Fruit fly (Drosophila melanogaster) whole organism: Measurements from ENCODE around the gene CG45073.

Experiments used
- CG8478 ChIP-seq: fragments of >200 bp; optimal IDR thresholded peaks from 2 replicates; lab custom pipeline; 2018; ENCODE audit warnings: inconsistent platforms
- Dll ChIP-seq: fragments of >200 bp; optimal IDR thresholded peaks from 2 replicates; lab custom pipeline; 2017
- EcR ChIP-seq, 2 experiments: fragments of >200 bp; optimal IDR thresholded peaks; 2 replicates each; lab custom pipeline; 2017; ENCODE audit warnings: missing biosample characterization in 2 of 2, missing genetic modification characterization in 2 of 2, missing genetic modification reagents in 2 of 2
- pan ChIP-seq: fragments of >200 bp; optimal IDR thresholded peaks from 2 replicates; lab custom pipeline; 2017
- psq ChIP-seq: fragments of >200 bp; optimal IDR thresholded peaks from 2 replicates; lab custom pipeline; 2017
- usp ChIP-seq: fragments of >200 bp; optimal IDR thresholded peaks from 2 replicates; lab custom pipeline; 2017; ENCODE audit warnings: missing biosample characterization, missing genetic modification characterization, mixed read lengths

Gene CG45073

DNA sequence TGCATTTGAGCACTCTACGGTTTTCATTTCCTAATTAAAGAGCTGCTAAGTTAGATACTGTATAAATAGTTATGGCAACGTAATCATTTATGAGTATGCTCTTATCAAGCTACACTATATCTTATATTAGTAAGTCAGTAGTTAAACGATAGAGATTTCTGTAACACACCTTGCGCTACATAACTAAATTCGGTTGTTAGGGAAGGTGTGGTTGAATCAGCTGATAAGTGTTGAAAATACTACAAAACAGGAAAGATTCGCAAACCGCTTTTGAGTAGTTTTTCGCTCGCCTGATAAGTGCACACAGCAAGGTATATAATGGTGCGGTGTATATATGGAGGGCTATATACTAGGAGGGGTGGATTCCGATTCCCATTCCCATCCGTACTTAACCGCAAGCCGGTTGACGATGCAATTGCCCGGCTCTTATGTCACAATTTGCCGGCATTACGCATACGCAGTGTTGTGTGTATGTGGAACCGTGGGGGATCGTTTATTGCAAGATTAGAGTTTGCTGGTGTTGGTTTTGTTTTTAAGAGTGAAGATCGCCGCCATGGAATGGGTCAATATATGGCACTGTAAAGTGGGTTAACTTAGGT lies 19.5 kb downstream of the CG45073 start:
- TF ChIP-seq psq: no peak
- TF ChIP-seq CG8478 (lab: Kevin White, UChicago): no peak
- no peak for TF ChIP-seq Dll (lab: Kevin White, UChicago)
- TF ChIP-seq usp (GFP tag; lab: Kevin White, UChicago): no peak
- TF ChIP-seq pan (lab: Kevin White, UChicago): no peak
- TF ChIP-seq EcR (GFP tag; optimal IDR thresholded peaks at IDR 0.05; lab: Kevin White, UChicago): no peak

DNA sequence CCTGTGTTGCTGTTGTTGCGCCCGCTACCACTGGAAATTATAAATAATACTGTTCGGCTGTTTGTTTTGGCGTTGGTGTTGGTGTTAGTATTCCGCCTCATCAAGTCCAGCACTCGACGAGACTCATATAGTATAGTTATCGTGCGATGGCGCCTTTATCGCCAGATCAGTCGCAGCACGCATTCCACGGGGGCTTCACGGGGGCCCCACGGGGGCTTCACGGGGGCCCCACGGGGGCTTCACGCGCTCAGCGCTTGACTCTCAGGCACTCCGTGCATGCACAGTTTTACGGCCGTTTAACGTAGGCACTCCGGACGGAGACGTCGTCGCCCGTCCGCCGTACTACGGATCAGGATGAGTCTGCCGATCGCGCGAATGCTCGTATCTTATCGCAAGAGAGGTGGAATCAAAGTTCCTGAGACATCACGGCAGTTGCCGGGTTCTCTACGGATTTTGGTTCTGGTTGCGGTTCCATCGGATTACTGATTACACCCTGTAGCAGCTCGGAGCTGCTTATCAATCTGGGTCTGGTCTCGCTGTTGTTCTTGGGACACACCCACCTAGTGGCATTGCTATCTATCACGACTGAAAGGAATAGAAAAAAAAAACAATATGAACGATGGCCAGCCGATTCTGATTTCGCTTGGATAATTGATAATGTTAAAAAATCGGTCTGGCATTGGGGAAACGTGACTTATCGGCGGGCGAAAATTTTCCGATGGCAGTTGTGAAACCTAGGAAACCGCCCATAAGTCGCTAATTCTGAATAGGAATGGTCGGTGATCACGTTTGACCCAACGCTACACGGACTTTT lies 21.5 kb downstream of the CG45073 start:
- no peak for TF ChIP-seq pan (lab: Kevin White, UChicago)
- no peak for TF ChIP-seq usp (GFP tag; lab: Kevin White, UChicago)
- no peak for TF ChIP-seq Dll (lab: Kevin White, UChicago)
- TF ChIP-seq psq: no peak
- TF ChIP-seq CG8478 (lab: Kevin White, UChicago): no peak
- no peak for TF ChIP-seq EcR (GFP tag; optimal IDR thresholded peaks at IDR 0.05; lab: Kevin White, UChicago)

DNA sequence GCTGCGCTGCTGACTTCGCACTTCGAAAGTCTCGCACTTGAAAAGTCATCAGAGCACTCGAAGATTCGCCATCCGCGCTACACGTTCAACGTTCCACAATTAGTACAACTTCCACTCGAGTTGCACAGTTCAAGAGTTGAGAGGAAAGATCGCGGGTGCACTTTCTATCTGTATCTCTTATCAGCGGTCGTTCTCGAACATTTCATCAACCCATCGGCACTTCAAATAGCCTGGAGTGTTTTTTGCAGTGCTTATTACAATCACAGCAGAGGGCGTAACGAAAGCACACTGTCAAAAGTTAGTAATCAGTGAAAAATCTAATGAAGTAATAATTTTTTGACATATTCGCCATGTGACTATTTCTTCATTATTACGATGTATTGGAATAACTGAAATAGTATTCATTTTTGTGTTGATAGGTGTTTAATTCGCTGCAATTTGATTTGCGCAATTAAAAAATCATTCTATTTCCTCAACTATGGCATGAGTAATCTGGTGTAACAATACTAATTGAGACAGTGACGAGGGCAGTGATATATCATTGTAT lies 23.1 kb downstream of the CG45073 start:
- TF ChIP-seq pan (lab: Kevin White, UChicago) (no peak), CG8478 (lab: Kevin White, UChicago) (no peak), usp (GFP tag; lab: Kevin White, UChicago) (no peak), psq (no peak), Dll (lab: Kevin White, UChicago) (no peak), EcR (GFP tag; optimal IDR thresholded peaks at IDR 0.05; lab: Kevin White, UChicago) (no peak)

DNA sequence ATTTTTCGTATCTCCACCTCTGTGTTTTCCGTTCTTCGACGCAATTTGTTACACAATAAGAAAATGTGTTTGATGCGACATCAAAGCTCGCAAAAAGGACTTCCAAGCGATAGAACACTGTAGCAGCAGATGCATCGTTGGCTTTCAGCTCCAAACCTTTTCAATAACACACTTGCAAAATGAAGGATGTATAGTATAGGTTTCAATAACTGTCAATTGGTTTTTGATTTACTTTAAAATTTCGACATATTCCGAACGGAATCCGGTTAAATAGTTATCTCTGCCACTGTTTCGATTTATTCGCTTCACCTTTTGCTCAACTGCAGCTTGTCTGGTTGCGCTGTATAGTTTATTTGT lies 23.6 kb downstream of the CG45073 start:
- no peak for TF ChIP-seq usp (GFP tag; lab: Kevin White, UChicago)

DNA sequence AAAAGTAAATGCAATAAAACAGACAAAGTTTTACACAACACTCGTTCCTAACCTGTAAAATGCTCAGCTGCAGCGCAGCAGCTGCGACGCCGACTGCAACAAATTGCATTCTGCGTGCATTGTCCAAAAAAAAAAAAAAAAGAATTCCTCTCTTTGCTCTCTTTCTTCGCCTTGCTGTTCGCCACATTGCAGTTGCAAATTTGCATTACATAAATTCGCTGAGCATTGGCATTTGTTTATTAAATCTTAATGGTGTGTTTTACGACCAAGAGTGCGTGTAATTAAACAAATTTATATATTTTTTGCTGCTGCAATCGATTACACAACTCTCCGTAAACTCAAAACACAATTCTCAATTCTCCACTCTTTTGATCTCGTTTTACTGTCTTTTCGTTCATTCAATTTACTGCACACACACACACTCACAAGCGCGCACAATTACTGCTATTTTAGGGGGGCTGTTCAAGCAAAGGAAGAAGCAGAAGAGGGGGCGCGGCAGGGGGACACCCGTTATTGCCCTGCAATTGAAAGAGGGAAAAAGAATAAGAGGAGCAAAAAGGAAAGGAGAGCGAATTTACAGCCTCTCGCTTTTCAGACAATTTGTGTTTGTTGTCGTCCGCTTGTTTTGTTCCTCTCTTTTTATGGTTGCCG lies 24.1 kb downstream of the CG45073 start:
- TF ChIP-seq usp (GFP tag; lab: Kevin White, UChicago) (no peak), EcR (GFP tag; optimal IDR thresholded peaks at IDR 0.05; lab: Kevin White, UChicago) (no peak), CG8478 (lab: Kevin White, UChicago) (no peak), pan (lab: Kevin White, UChicago) (no peak), psq (no peak), Dll (lab: Kevin White, UChicago) (no peak)

DNA sequence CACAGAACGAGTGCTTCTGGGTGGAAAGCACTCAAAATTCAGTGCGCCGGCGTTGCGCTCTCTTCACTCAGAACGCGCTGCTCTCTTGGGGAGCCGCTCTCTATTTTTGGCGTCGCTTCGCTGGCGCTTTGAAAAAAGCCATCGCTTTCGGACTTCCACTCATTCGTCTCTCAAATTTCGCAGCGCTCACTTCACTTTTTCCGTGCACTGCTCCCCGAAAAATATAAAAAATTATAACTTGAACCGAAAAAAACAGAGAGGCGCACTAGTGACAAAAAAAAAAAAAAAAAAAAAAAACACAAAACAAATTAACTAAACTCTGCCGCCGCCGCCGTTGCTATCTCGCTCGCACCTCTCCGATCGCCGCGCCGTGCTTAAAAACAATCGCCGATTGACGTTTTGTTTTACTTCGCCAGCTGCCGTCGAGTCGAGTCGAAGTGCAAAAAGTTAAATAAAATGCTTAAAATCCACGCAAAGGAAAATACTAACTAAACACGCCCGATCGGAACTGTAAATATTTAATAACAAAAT lies 25.1 kb downstream of the CG45073 start:
- no peak for TF ChIP-seq usp (GFP tag; lab: Kevin White, UChicago)
- TF ChIP-seq psq: no peak
- peak; percentile 98 for TF ChIP-seq Dll (lab: Kevin White, UChicago)
- TF ChIP-seq CG8478 (lab: Kevin White, UChicago): no peak

DNA sequence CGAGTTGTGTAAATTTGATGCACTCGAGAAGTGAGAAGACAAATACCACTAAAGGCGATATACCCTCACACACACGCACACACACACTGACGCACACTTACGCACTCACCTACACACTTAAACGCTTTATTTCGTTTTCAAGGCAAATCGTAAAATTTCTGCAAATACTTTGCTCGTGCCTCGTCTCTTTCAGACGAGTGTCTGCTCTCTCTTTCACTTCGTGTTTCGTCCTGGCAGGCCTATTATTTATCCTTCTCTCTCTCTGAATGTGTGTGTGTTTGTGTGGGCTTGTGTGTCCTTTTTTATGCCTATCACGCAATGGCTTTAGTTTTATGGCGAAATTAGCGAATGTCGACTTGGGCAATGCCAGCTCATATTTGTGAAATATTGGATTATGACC lies 26.3 kb downstream of the CG45073 start:
- TF ChIP-seq EcR (GFP tag; optimal IDR thresholded peaks at IDR 0.05; lab: Kevin White, UChicago) (no peak), CG8478 (lab: Kevin White, UChicago) (no peak), psq (no peak), usp (GFP tag; lab: Kevin White, UChicago) (no peak), Dll (lab: Kevin White, UChicago) (no peak), pan (lab: Kevin White, UChicago) (no peak)

DNA sequence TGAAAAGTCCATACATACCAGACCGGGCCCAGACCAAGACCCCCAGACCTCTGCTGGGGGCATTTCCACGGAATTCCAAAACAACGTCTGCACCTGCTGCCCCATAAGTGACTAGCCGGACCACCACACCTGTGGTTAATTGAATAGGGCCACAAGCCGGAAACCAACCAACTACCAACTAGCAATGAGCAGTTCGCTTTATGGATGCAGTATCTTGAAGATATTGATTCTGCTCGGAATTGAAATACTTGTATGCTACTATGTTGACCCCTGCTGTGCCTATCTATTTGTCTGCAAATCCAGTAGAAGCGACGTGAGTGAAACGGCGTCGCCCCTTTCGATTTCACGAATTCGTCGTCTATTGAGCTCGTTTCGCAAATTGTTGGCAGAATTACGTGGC lies 28.7 kb downstream of the CG45073 start:
- TF ChIP-seq pan (lab: Kevin White, UChicago) (no peak), EcR (GFP tag; optimal IDR thresholded peaks at IDR 0.05; lab: Kevin White, UChicago) (peak in 1 of 2 experiments; percentile 36), CG8478 (lab: Kevin White, UChicago) (no peak), psq (no peak)

DNA sequence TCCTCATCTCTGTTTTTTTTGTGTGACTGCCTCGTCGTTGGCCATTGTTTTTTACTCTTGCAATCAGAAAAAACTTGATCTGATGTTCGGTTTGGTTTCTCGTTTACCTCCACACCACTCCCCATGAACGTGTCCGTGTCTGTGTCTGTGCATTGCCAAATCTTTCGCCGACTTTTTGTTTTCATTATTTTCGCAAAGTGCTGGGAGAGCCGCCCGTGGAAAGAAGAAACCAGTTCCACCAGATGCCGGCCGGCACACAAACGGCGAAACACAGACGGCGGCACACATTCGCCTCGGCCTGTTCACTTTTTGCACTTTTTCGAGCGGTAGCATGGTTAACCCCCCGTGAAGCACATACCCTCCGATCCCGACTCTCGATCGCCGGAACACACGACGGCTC lies 29.2 kb downstream of the CG45073 start:
- no peak for TF ChIP-seq CG8478 (lab: Kevin White, UChicago)
- TF ChIP-seq psq: no peak
- no peak for TF ChIP-seq EcR (GFP tag; optimal IDR thresholded peaks at IDR 0.05; lab: Kevin White, UChicago)
- TF ChIP-seq Dll (lab: Kevin White, UChicago): no peak
- TF ChIP-seq pan (lab: Kevin White, UChicago): no peak

DNA sequence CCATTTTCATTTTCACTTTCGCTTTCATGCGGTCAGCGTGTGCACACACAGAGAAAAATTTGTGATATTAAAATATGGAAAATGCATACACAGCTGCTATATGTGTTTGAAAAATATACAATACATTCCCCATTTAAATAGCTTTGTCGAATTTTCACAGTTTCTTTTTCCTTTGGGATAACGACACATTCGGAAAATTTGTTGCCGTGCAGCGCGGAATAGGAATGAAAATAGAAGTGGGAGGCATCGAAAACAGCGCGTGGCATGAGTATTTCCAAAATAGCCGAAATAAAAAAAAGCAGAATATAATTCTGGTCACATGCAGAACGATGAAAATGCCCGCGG lies 31.9 kb downstream of the CG45073 start:
- TF ChIP-seq CG8478 (lab: Kevin White, UChicago) (no peak), pan (lab: Kevin White, UChicago) (no peak), Dll (lab: Kevin White, UChicago) (no peak), usp (GFP tag; lab: Kevin White, UChicago) (no peak), psq (no peak), EcR (GFP tag; optimal IDR thresholded peaks at IDR 0.05; lab: Kevin White, UChicago) (no peak)

DNA sequence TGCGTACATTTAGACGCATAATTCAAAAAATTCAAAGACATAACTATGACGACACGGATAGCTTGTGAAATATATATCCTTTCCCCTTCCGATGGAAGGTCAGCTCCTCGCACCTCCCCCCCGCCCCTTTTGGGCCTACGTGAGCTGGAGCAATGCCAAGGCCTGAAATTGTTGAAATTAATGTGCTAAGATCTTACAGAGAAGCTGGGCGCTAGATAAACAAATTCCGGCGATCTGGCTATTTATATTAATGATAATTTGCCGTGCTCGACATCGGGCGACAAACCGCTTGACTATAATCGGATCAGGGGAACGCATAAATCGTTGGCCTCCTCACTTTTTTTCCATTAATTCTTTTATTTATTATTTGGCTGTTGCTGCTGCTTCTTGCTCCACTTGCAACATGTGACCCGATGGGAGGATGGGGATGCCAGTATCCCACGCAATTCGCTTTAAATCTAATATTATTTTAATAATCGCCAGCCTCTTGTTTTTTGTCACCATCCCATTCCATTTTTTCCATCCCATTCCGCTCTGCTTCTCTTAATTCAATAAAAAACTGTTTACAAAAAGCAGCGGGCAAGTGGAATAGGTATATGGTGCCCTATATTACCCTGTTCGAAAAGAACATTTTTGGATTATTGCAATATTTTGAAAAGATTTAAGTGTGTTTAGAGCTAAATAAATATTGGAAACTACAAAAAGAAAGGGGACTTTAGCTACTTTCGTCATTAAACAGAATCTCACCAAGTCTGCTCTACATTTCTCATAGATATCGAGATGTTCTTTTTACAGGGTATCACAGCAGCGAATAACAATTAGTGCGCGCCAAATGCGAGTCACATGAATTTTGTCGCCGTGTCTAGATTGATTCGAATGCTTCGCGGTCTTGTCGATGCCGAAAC lies 32.5 kb downstream of the CG45073 start:
- TF ChIP-seq EcR (GFP tag; optimal IDR thresholded peaks at IDR 0.05; lab: Kevin White, UChicago) (no peak), psq (no peak)
